Fruit fly (Drosophila melanogaster) whole organism, embryonic: ENCODE measurements around the gene cerv.

Source experiments
- Bgb ChIP-seq: fragments of 200-800 bp; sonication (Bioruptor generic); IDR thresholded peaks from 2 replicates; pipeline ENCODE4 v1.3.6; 2022; ENCODE audit warnings: missing biosample characterization, missing genetic modification characterization; ENCODE audit not compliant: partially characterized antibody
- CG12391 ChIP-seq: fragments of 200-800 bp; sonication (Bioruptor generic); optimal IDR thresholded peaks from 3 replicates; lab custom pipeline; 2018; ENCODE audit warnings: missing biosample characterization, mild to moderate bottlenecking, missing genetic modification characterization, moderate library complexity
- CG13775 ChIP-seq: fragments of 200-800 bp; sonication (Bioruptor generic); optimal IDR thresholded peaks from 3 replicates; lab custom pipeline; 2017; ENCODE audit warnings: missing biosample characterization, mild to moderate bottlenecking, missing genetic modification characterization
- CG14710 ChIP-seq: fragments of 200-800 bp; sonication (Bioruptor generic); optimal IDR thresholded peaks from 3 replicates; lab custom pipeline; 2019; ENCODE audit warnings: missing biosample characterization, mild to moderate bottlenecking, missing genetic modification characterization, moderate library complexity
- CG1603 ChIP-seq: fragments of 200-800 bp; sonication (Bioruptor generic); optimal IDR thresholded peaks from 2 replicates; lab custom pipeline; 2019; ENCODE audit warnings: missing biosample characterization, mild to moderate bottlenecking, missing genetic modification characterization, moderate library complexity
- CG2120 ChIP-seq: fragments of 200-800 bp; sonication (Bioruptor generic); optimal IDR thresholded peaks from 3 replicates; lab custom pipeline; 2016; ENCODE audit warnings: missing biosample characterization, missing genetic modification characterization
- CG2129 ChIP-seq: fragments of 200-800 bp; sonication (Bioruptor generic); IDR thresholded peaks from 2 replicates; pipeline ENCODE4 v1.3.6; 2022; ENCODE audit warnings: missing biosample characterization, missing genetic modification characterization; ENCODE audit not compliant: partially characterized antibody
- CG2875 ChIP-seq: fragments of 200-800 bp; sonication (Bioruptor generic); optimal IDR thresholded peaks from 2 replicates; lab custom pipeline; 2017; ENCODE audit warnings: missing biosample characterization, mild to moderate bottlenecking, missing genetic modification characterization, missing genetic modification reagents
- CG32532 ChIP-seq: fragments of 200-800 bp; sonication (Bioruptor generic); IDR thresholded peaks from 2 replicates; pipeline ENCODE4 v1.3.6; 2022; ENCODE audit warnings: missing biosample characterization, missing genetic modification characterization
- CG32767 ChIP-seq: fragments of 200-800 bp; sonication (Bioruptor generic); IDR thresholded peaks from 2 replicates; pipeline ENCODE4 v1.3.6; 2022; ENCODE audit warnings: missing biosample characterization, missing genetic modification characterization
- CG7963 ChIP-seq: fragments of 200-800 bp; sonication (Bioruptor generic); IDR thresholded peaks from 3 replicates; pipeline ENCODE4 v1.3.6; 2022; ENCODE audit warnings: missing biosample characterization, missing genetic modification characterization; ENCODE audit not compliant: partially characterized antibody
- CG8290 ChIP-seq, 3 experiments: fragments of 200-800 bp; sonication (Bioruptor generic); optimal IDR thresholded peaks; 2 replicates each; lab custom pipeline; 2016 to 2019; ENCODE audit warnings: missing biosample characterization in 3 of 3, missing genetic modification characterization in 3 of 3, mild to moderate bottlenecking in 2 of 3, moderate library complexity in 1 of 3
- CG9876 ChIP-seq: fragments of 200-800 bp; sonication (Bioruptor generic); optimal IDR thresholded peaks from 2 replicates; lab custom pipeline; 2016; ENCODE audit warnings: missing biosample characterization, missing genetic modification characterization
- CG9932 ChIP-seq: fragments of 200-800 bp; sonication (Bioruptor generic); IDR thresholded peaks from 2 replicates; pipeline ENCODE4 v1.3.6; 2022; ENCODE audit warnings: missing biosample characterization, missing genetic modification characterization
- D19A ChIP-seq: fragments of 200-800 bp; optimal IDR thresholded peaks from 3 replicates; lab custom pipeline; 2019; ENCODE audit warnings: missing biosample characterization, mild to moderate bottlenecking, missing genetic modification characterization, moderate library complexity
- Dbx ChIP-seq: fragments of 200-800 bp; sonication (Bioruptor generic); IDR thresholded peaks from 3 replicates; pipeline ENCODE4 v1.3.6; 2022; ENCODE audit warnings: missing biosample characterization, missing genetic modification characterization
- Dll ChIP-seq: fragments of 200-800 bp; sonication (Bioruptor generic); IDR thresholded peaks from 4 replicates; pipeline ENCODE4 v1.3.6; 2022; ENCODE audit warnings: missing biosample characterization, missing genetic modification characterization; ENCODE audit not compliant: partially characterized antibody
- Dp ChIP-seq: fragments of 200-800 bp; sonication (Bioruptor generic); optimal IDR thresholded peaks from 2 replicates; lab custom pipeline; 2018; ENCODE audit warnings: missing biosample characterization, mild to moderate bottlenecking, missing genetic modification characterization, moderate library complexity
- E2f2 ChIP-seq: fragments of 200-800 bp; sonication (Bioruptor generic); IDR thresholded peaks from 2 replicates; pipeline ENCODE4 v1.3.6; 2022; ENCODE audit warnings: missing biosample characterization, missing genetic modification characterization
- HmgZ ChIP-seq: fragments of 200-800 bp; sonication (Bioruptor generic); optimal IDR thresholded peaks from 2 replicates; lab custom pipeline; 2018; ENCODE audit warnings: missing biosample characterization, mild to moderate bottlenecking, missing genetic modification characterization
- Hr3 ChIP-seq: fragments of 200-800 bp; sonication (Bioruptor generic); optimal IDR thresholded peaks from 3 replicates; lab custom pipeline; 2016; ENCODE audit warnings: missing biosample characterization, missing genetic modification characterization
- MBD-R2 ChIP-seq: fragments of 200-800 bp; sonication (Bioruptor generic); IDR thresholded peaks from 2 replicates; pipeline ENCODE4 v1.3.6; 2022; ENCODE audit warnings: missing biosample characterization, missing genetic modification characterization
- MESR4 ChIP-seq: fragments of 200-800 bp; sonication (Bioruptor generic); optimal IDR thresholded peaks from 2 replicates; lab custom pipeline; 2018; ENCODE audit warnings: missing biosample characterization, mild to moderate bottlenecking, missing genetic modification characterization, moderate library complexity
- Myb ChIP-seq: fragments of 200-800 bp; sonication (Bioruptor generic); optimal IDR thresholded peaks from 2 replicates; lab custom pipeline; 2016; ENCODE audit warnings: missing biosample characterization, missing genetic modification characterization
- NFAT ChIP-seq: fragments of 200-800 bp; sonication (Bioruptor generic); IDR thresholded peaks from 2 replicates; pipeline ENCODE4 v1.3.6; 2022; ENCODE audit warnings: missing biosample characterization, missing genetic modification characterization
- NfI ChIP-seq: fragments of 200-800 bp; sonication (Bioruptor generic); optimal IDR thresholded peaks from 3 replicates; lab custom pipeline; 2018; ENCODE audit warnings: missing biosample characterization, mild to moderate bottlenecking, missing genetic modification characterization, moderate library complexity
- Opbp ChIP-seq: fragments of 200-800 bp; sonication (Bioruptor generic); IDR thresholded peaks from 3 replicates; pipeline ENCODE4 v1.3.6; 2022; ENCODE audit warnings: missing biosample characterization, missing genetic modification characterization; ENCODE audit not compliant: partially characterized antibody
- Scr ChIP-seq: fragments of 200-800 bp; sonication (Bioruptor generic); IDR thresholded peaks from 2 replicates; pipeline ENCODE4 v1.3.6; 2022; ENCODE audit warnings: missing biosample characterization, missing genetic modification characterization; ENCODE audit not compliant: partially characterized antibody
- Side ChIP-seq: fragments of 200-800 bp; sonication (Bioruptor generic); optimal IDR thresholded peaks from 2 replicates; lab custom pipeline; 2016; ENCODE audit warnings: missing biosample characterization, missing genetic modification characterization
- Sry-δ ChIP-seq: fragments of 200-800 bp; sonication (Bioruptor generic); optimal IDR thresholded peaks from 2 replicates; lab custom pipeline; 2016; ENCODE audit warnings: missing biosample characterization, missing genetic modification characterization
- ato ChIP-seq: fragments of 200-800 bp; sonication (Bioruptor generic); IDR thresholded peaks from 2 replicates; pipeline ENCODE4 v1.3.6; 2022; ENCODE audit warnings: missing biosample characterization, missing genetic modification characterization; ENCODE audit not compliant: partially characterized antibody
- bbx ChIP-seq: fragments of 200-800 bp; sonication (Bioruptor generic); IDR thresholded peaks from 2 replicates; pipeline ENCODE4 v1.3.6; 2022; ENCODE audit warnings: missing biosample characterization, missing genetic modification characterization; ENCODE audit not compliant: partially characterized antibody
- bigmax ChIP-seq: fragments of 200-800 bp; sonication (Bioruptor generic); optimal IDR thresholded peaks from 2 replicates; lab custom pipeline; 2018; ENCODE audit warnings: missing biosample characterization, mild to moderate bottlenecking, missing genetic modification characterization
- chm ChIP-seq: fragments of 200-800 bp; sonication (Bioruptor generic); IDR thresholded peaks from 2 replicates; pipeline ENCODE4 v1.3.6; 2022; ENCODE audit warnings: missing biosample characterization, missing genetic modification characterization
- dpn ChIP-seq, 2 experiments: fragments of 200-800 bp; sonication (Bioruptor generic); optimal IDR thresholded peaks; 3 replicates each; lab custom pipeline; 2016; ENCODE audit warnings: missing biosample characterization in 2 of 2, missing genetic modification characterization in 2 of 2
- gem ChIP-seq: fragments of 200-800 bp; sonication (Bioruptor generic); optimal IDR thresholded peaks from 2 replicates; lab custom pipeline; 2019; ENCODE audit warnings: missing biosample characterization, mild to moderate bottlenecking, missing genetic modification characterization, moderate library complexity
- lola ChIP-seq, 3 experiments: fragments of >200 bp in 2 of 3; fragments of 200-800 bp in 1 of 3; sonication (Bioruptor generic) in 1 of 3; optimal IDR thresholded peaks; 2 replicates each; lab custom pipeline; 2017 to 2019; ENCODE audit warnings: missing biosample characterization in 3 of 3, missing genetic modification characterization in 3 of 3, mild to moderate bottlenecking in 1 of 3, moderate library complexity in 1 of 3
- mld ChIP-seq: fragments of 200-800 bp; sonication (Bioruptor generic); IDR thresholded peaks from 3 replicates; pipeline ENCODE4 v1.3.6; 2022; ENCODE audit warnings: missing biosample characterization, missing genetic modification characterization; ENCODE audit not compliant: partially characterized antibody
- pzg ChIP-seq: fragments of 200-800 bp; sonication (Bioruptor generic); optimal IDR thresholded peaks from 3 replicates; lab custom pipeline; 2018; ENCODE audit warnings: missing biosample characterization, mild to moderate bottlenecking, missing genetic modification characterization, moderate library complexity
- sna ChIP-seq: fragments of 200-800 bp; sonication (Bioruptor generic); IDR thresholded peaks from 2 replicates; pipeline ENCODE4 v1.3.6; 2022; ENCODE audit warnings: missing biosample characterization, missing genetic modification characterization; ENCODE audit not compliant: partially characterized antibody
- sob ChIP-seq: fragments of 200-800 bp; sonication (Bioruptor generic); IDR thresholded peaks from 2 replicates; pipeline ENCODE4 v1.3.6; 2022; ENCODE audit warnings: missing biosample characterization, missing genetic modification characterization
- sr ChIP-seq: fragments of 200-800 bp; sonication (Bioruptor generic); IDR thresholded peaks from 3 replicates; pipeline ENCODE4 v1.3.6; 2022; ENCODE audit warnings: missing biosample characterization, missing genetic modification characterization
- tll ChIP-seq, 2 experiments: fragments of 200-800 bp in 1 of 2; fragments of >200 bp in 1 of 2; sonication (Bioruptor generic) in 1 of 2; optimal IDR thresholded peaks; 2 replicates each; lab custom pipeline; 2017 to 2019; ENCODE audit warnings: missing biosample characterization in 2 of 2, missing genetic modification characterization in 2 of 2, mild to moderate bottlenecking in 1 of 2, moderate library complexity in 1 of 2
- unc-4 ChIP-seq: fragments of 200-800 bp; sonication (Bioruptor generic); IDR thresholded peaks from 2 replicates; pipeline ENCODE4 v1.3.6; 2022; ENCODE audit warnings: missing biosample characterization, missing genetic modification characterization; ENCODE audit not compliant: partially characterized antibody
- vvl ChIP-seq: fragments of 200-800 bp; sonication (Bioruptor generic); IDR thresholded peaks from 2 replicates; pipeline ENCODE4 v1.3.6; 2022; ENCODE audit warnings: missing biosample characterization, missing genetic modification characterization
- zen ChIP-seq: fragments of 200-800 bp; sonication (Bioruptor generic); optimal IDR thresholded peaks from 3 replicates; lab custom pipeline; 2018; ENCODE audit warnings: missing biosample characterization, mild to moderate bottlenecking, missing genetic modification characterization, moderate library complexity
- zen2 ChIP-seq: fragments of 200-800 bp; sonication (Bioruptor generic); IDR thresholded peaks from 3 replicates; pipeline ENCODE4 v1.3.6; 2022; ENCODE audit warnings: missing biosample characterization, missing genetic modification characterization; ENCODE audit not compliant: partially characterized antibody

cerv gene

dm6 chrX:15574384-15574783 is 3.6 kb downstream of the cerv start, which contains the start of gene CG9213 (continued):
- TF ChIP-seq CG2129 (GFP tag; lab: Robert Waterston, UW) (peak; percentile 57; the same call in 1 of the 2 replicates), Dbx (GFP tag; lab: Robert Waterston, UW) (0 out of 3 replicates have a peak, but pooled peaks have one; percentile 14), ato (GFP tag; lab: Robert Waterston, UW) (peak; percentile 63), CG12391 (tag; lab: Kevin White, UChicago) (peak; percentile 0), sna (peak; percentile 47; the same call in 1 of the 2 replicates), Side (no peak), vvl (GFP tag; lab: Robert Waterston, UW) (0 out of 2 replicates have a peak, but pooled peaks have one; percentile 13), E2f2 (GFP tag; lab: Robert Waterston, UW) (0 out of 2 replicates have a peak, but pooled peaks have one; percentile 35), Bgb (peak; percentile 84), sob (GFP tag; lab: Robert Waterston, UW) (0 out of 2 replicates have a peak, but pooled peaks have one; percentile 10), zen2 (peak; percentile 58; the same call in 2 of the 3 replicates), Hr3 (GFP tag; lab: Kevin White, UChicago) (no peak), pzg (GFP tag; lab: Kevin White, UChicago) (peak; percentile 54), Myb (peak; percentile 35), CG7963 (GFP tag; lab: Robert Waterston, UW) (peak; percentile 49; the same call in 1 of the 3 replicates), CG14710 (tag; lab: Kevin White, UChicago) (peak; percentile 19), CG9932 (GFP tag; lab: Robert Waterston, UW) (peak; percentile 44; the same call in 1 of the 2 replicates), zen (tag; lab: Kevin White, UChicago) (peak; percentile 18), mld (GFP tag; lab: Robert Waterston, UW) (peak; percentile 83; the same call in 2 of the 3 replicates), NfI (peak; percentile 13), CG32532 (GFP tag; lab: Robert Waterston, UW) (peak; percentile 48; the same call in 1 of the 2 replicates), Sry-δ (GFP tag; lab: Kevin White, UChicago) (peak; percentile 84), Opbp (GFP tag; lab: Robert Waterston, UW) (peak; percentile 71; the same call in 2 of the 3 replicates), CG9876 (GFP tag; lab: Kevin White, UChicago) (peak; percentile 12), gem (tag; lab: Kevin White, UChicago) (no peak), chm (no peak), D19A (tag; lab: Kevin White, UChicago) (no peak), MBD-R2 (GFP tag; lab: Robert Waterston, UW) (peak; percentile 91), NFAT (GFP tag; lab: Robert Waterston, UW) (no peak), Scr (GFP tag; lab: Robert Waterston, UW) (peak; percentile 87), dpn (GFP tag; optimal IDR thresholded peaks at IDR 0.05; lab: Kevin White, UChicago) (peak in 1 of 2 experiments; percentile 20), bigmax (GFP tag; lab: Kevin White, UChicago) (no peak), MESR4 (GFP tag; lab: Kevin White, UChicago) (peak; percentile 40), HmgZ (peak; percentile 35), unc-4 (GFP tag; lab: Robert Waterston, UW) (peak; percentile 81), lola (GFP tag; optimal IDR thresholded peaks at IDR 0.05; lab: Kevin White, UChicago) (no peak), Dp (GFP tag; lab: Kevin White, UChicago) (peak; percentile 34), tll (GFP tag; optimal IDR thresholded peaks at IDR 0.05; lab: Kevin White, UChicago) (no peak), sr (GFP tag; lab: Robert Waterston, UW) (no peak), Dll (GFP tag; lab: Robert Waterston, UW) (peak; percentile 86), CG2120 (GFP tag; lab: Kevin White, UChicago) (peak; percentile 25), CG32767 (GFP tag; lab: Robert Waterston, UW) (no peak), bbx (GFP tag; lab: Robert Waterston, UW) (peak; percentile 72), CG8290 (GFP tag; optimal IDR thresholded peaks at IDR 0.05; lab: Kevin White, UChicago) (no peak), CG8290 (tag; optimal IDR thresholded peaks at IDR 0.05; lab: Kevin White, UChicago) (no peak), CG2875 (no peak), CG13775 (GFP tag; lab: Kevin White, UChicago) (no peak), CG1603 (peak; percentile 39)
